Worm (Caenorhabditis elegans): ENCODE data around the gene srh-284.

srh-284 gene

DNA sequence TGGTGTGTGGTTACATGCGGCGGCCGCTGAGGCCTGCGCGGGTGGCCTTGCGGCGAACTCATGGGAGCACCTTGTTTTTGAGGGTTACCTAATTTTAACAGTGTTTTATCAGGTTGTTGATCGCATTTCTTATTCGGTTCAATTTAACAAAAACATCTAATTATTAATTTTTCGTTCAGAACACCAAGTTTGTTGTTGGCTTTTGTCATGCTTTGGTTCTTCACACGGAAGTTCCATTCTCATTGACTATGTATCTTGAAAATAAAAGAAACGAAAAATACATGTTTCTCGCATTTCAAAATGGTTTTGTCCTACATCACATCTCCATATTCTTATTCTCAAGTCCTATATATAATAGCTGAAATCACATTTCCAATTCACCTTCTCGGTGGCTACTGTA is 22.8 kb downstream of the srh-284 start, which contains the start of gene srh-290:
TSS of gene srh-290 (plus strand) at position 301 of the 400 bp plus-strand sequence.
- TF ChIP-seq sea-2 (GFP tag; optimal IDR thresholded peaks at IDR 0.05) (no peak), unc-62 (GFP tag; optimal IDR thresholded peaks at IDR 0.05) (no peak), fkh-2 (tag; optimal IDR thresholded peaks at IDR 0.05) (no peak), skn-1 (tag; optimal IDR thresholded peaks at IDR 0.05) (no peak), nhr-12 (tag; optimal IDR thresholded peaks at IDR 0.05) (no peak), pha-4 (tag; optimal IDR thresholded peaks at IDR 0.05) (no peak), mml-1 (tag; optimal IDR thresholded peaks at IDR 0.05) (no peak), mdl-1 (tag; optimal IDR thresholded peaks at IDR 0.05) (no peak), jun-1 (tag; optimal IDR thresholded peaks at IDR 0.05) (no peak), unc-39 (tag; optimal IDR thresholded peaks at IDR 0.05) (no peak), fos-1 (tag; optimal IDR thresholded peaks at IDR 0.05) (no peak)

DNA sequence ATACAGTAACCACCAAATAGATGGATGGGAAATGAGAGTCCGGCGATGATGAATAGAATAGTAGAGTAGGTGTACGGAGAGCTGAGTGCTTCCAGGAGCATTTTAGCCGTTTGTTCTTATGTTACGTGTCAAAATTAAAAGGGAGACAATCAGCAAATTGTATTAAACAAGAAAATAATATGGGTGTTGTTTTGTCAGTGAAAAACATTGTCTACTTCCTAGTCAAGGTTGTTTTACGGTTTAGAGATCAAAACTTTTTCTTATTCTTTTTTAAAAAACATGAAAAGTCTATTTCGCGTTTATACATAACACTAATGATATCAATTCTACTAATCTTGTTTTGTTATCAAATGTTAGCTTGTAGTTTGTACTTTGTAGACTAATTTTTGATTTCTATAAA is 26.6 kb downstream of the srh-284 start, which contains the start of gene srh-289:
TSS of gene srh-289 (minus strand) at position 101 of the 400 bp plus-strand sequence.
- TF ChIP-seq egl-27 (tag; optimal IDR thresholded peaks at IDR 0.05) (no peak), nhr-43 (tag; optimal IDR thresholded peaks at IDR 0.05; ENCODE audit: poor library complexity, severe bottlenecking) (no peak), daf-12 (tag; optimal IDR thresholded peaks at IDR 0.05) (no peak), nhr-25 (tag; optimal IDR thresholded peaks at IDR 0.05) (no peak)

DNA sequence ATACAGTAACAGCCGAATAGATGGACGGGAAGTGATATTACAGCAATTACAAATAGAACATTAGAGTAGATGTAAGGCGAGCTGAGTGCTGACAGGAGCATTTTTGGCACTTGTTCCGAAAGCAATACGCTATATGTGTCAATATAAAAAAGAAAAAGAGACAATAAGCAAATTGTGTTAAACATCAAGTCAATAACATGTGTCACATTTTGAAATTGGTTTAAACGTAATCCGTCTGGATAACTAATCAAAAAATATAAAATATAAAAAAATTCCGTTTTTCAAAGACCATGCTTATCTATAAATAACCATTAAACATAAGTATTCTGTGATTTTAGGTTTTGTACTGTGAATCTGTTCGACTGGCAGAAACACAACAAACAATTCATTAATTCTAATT is 28.3 kb downstream of the srh-284 start, which contains the start of gene srh-288:
TSS of gene srh-288 (minus strand) at position 101 of the 400 bp plus-strand sequence.
- no peak for TF ChIP-seq unc-62 (GFP tag; optimal IDR thresholded peaks at IDR 0.05)
- no peak for TF ChIP-seq nhr-67 (tag; optimal IDR thresholded peaks at IDR 0.05)
- TF ChIP-seq tbx-2 (tag; optimal IDR thresholded peaks at IDR 0.05), result no peak
- no peak for TF ChIP-seq jun-1 (tag; optimal IDR thresholded peaks at IDR 0.05)

DNA sequence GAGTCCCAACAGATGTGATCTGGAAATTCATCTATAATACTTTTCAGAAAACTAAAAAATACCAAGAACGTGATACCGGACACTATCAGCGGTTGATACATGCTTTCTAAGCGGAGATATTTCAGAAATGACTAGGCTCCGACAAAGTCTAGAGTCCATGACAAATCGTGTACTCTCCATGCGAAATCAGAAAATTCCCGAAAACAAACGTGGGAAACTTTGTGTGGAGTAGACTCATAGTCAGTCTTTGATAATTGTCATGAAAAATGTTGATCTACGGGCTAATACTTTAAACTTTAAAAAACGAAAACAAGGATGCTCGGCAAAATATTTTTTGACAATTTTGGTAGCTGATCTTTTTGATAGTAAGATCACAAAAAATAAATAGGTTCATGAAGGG is 31.4 kb downstream of the srh-284 start, which contains the start of gene srx-18:
TSS of gene srx-18 (minus strand) at position 101 of the 400 bp plus-strand sequence.
- TF ChIP-seq tbx-2 (tag; optimal IDR thresholded peaks at IDR 0.05) (no peak), ZK546.5 (tag; optimal IDR thresholded peaks at IDR 0.05) (no peak), nfya-1 (tag; optimal IDR thresholded peaks at IDR 0.05; ENCODE audit: insufficient read depth) (no peak), unc-62 (GFP tag; optimal IDR thresholded peaks at IDR 0.05) (no peak), fkh-2 (tag; optimal IDR thresholded peaks at IDR 0.05) (no peak), snpc-4 (tag; optimal IDR thresholded peaks at IDR 0.05) (no peak), nhr-12 (tag; optimal IDR thresholded peaks at IDR 0.05) (no peak), nhr-11 (tag; optimal IDR thresholded peaks at IDR 0.05) (no peak), ztf-11 (tag; optimal IDR thresholded peaks at IDR 0.05) (no peak), fos-1 (tag; optimal IDR thresholded peaks at IDR 0.05) (no peak), skn-1 (tag; optimal IDR thresholded peaks at IDR 0.05) (no peak), nhr-76 (tag; optimal IDR thresholded peaks at IDR 0.05) (no peak), egl-5 (tag; optimal IDR thresholded peaks at IDR 0.05) (no peak), elt-3 (tag; optimal IDR thresholded peaks at IDR 0.05) (no peak), pqm-1 (tag; optimal IDR thresholded peaks at IDR 0.05) (no peak), mml-1 (tag; optimal IDR thresholded peaks at IDR 0.05) (no peak), R02D3.7 (tag; optimal IDR thresholded peaks at IDR 0.05) (no peak), egl-27 (tag; optimal IDR thresholded peaks at IDR 0.05) (no peak), mdl-1 (tag; optimal IDR thresholded peaks at IDR 0.05) (no peak), nhr-28 (tag; optimal IDR thresholded peaks at IDR 0.05) (no peak)

DNA sequence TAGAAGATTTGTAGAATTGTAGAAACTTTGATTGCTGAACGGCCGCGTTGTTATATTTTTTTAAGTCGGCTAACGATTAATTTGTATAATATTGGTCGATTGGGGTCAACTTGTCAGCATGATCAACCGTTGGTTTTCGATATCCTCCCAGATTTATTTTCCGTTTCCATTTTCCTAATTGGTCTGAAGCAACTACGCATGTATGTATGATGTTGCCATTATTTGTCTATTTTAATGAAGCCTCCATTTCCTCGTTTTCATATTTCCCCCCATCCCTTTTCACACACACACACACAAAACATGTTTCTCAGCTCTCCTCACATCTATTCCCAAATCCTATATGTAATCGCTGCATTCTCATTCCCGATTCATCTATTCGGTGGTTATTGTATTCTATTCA is 33.2 kb downstream of the srh-284 start, which contains the start of gene srh-287:
TSS of gene srh-287 (plus strand) at position 301 of the 400 bp plus-strand sequence.
- TF ChIP-seq fkh-2 (tag; optimal IDR thresholded peaks at IDR 0.05) (no peak), skn-1 (tag; optimal IDR thresholded peaks at IDR 0.05) (no peak), tbx-2 (tag; optimal IDR thresholded peaks at IDR 0.05) (no peak), lin-15B (tag; optimal IDR thresholded peaks at IDR 0.05) (no peak)

DNA sequence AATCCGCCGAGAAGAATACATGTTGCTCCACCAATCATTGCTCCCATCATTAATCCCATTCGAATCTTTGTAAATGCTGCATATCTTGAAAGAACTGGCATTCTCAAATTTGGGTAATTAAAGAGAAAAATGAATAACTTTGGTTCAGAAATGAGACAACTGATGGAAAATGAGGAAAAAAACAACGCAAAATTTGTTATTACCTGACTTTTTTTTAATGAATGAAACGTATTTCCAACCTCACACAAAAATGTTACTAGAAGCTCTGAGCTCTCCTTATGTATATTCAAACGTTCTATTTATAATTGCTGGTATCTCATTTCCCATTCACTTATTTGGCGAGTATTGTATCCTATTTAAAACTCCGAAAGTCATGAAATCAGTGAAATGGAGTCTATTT is 35.2 kb downstream of the srh-284 start, which contains the start of the genes Y94A7B.11 and srh-292:
TSS of gene Y94A7B.11 (minus strand) at position 101 of the 400 bp plus-strand sequence.
TSS of gene srh-292 (plus strand) at position 251 of the 400 bp plus-strand sequence.
- no peak for TF ChIP-seq ama-1 (optimal IDR thresholded peaks at IDR 0.05)
- no peak for TF ChIP-seq nhr-67 (tag; optimal IDR thresholded peaks at IDR 0.05)
- TF ChIP-seq eor-1 (tag; optimal IDR thresholded peaks at IDR 0.05), result no peak
- TF ChIP-seq ceh-16 (tag; optimal IDR thresholded peaks at IDR 0.05), result no peak
- no peak for TF ChIP-seq nhr-237 (tag; optimal IDR thresholded peaks at IDR 0.05)
- TF ChIP-seq lin-15B (tag; optimal IDR thresholded peaks at IDR 0.05), result no peak
